Fruit fly (Drosophila melanogaster): ENCODE measurements around the gene CG12065.

dm6 chrX:8554303-8554702 is 19.8 kb upstream of the CG12065 start:
- TF ChIP-seq fru (GFP tag; optimal IDR thresholded peaks at IDR 0.05) = no peak
- no peak for TF ChIP-seq woc (GFP tag; optimal IDR thresholded peaks at IDR 0.05)
- no peak for TF ChIP-seq GATAd (GFP tag; optimal IDR thresholded peaks at IDR 0.05)
- no peak for TF ChIP-seq pan (optimal IDR thresholded peaks at IDR 0.05)
- no peak for TF ChIP-seq N (GFP tag; optimal IDR thresholded peaks at IDR 0.05)
- no peak for TF ChIP-seq rgr (GFP tag; optimal IDR thresholded peaks at IDR 0.05)
- TF ChIP-seq HLH106 (tag; optimal IDR thresholded peaks at IDR 0.05) = no peak
- no peak for TF ChIP-seq lola (GFP tag; optimal IDR thresholded peaks at IDR 0.05)
- TF ChIP-seq Rel (GFP tag; optimal IDR thresholded peaks at IDR 0.05) = no peak
- no peak for TF ChIP-seq Rel (tag; optimal IDR thresholded peaks at IDR 0.05)
- no peak for TF ChIP-seq psq (GFP tag; optimal IDR thresholded peaks at IDR 0.05)
- no peak for TF ChIP-seq foxo (GFP tag; optimal IDR thresholded peaks at IDR 0.05)
- TF ChIP-seq Jra (GFP tag; optimal IDR thresholded peaks at IDR 0.05) = no peak
- no peak for TF ChIP-seq Dfd (GFP tag; optimal IDR thresholded peaks at IDR 0.05)
- TF ChIP-seq Myc (optimal IDR thresholded peaks at IDR 0.05) = no peak
